Fruit fly (Drosophila melanogaster): Measurements from ENCODE around the gene vvl.

DNA sequence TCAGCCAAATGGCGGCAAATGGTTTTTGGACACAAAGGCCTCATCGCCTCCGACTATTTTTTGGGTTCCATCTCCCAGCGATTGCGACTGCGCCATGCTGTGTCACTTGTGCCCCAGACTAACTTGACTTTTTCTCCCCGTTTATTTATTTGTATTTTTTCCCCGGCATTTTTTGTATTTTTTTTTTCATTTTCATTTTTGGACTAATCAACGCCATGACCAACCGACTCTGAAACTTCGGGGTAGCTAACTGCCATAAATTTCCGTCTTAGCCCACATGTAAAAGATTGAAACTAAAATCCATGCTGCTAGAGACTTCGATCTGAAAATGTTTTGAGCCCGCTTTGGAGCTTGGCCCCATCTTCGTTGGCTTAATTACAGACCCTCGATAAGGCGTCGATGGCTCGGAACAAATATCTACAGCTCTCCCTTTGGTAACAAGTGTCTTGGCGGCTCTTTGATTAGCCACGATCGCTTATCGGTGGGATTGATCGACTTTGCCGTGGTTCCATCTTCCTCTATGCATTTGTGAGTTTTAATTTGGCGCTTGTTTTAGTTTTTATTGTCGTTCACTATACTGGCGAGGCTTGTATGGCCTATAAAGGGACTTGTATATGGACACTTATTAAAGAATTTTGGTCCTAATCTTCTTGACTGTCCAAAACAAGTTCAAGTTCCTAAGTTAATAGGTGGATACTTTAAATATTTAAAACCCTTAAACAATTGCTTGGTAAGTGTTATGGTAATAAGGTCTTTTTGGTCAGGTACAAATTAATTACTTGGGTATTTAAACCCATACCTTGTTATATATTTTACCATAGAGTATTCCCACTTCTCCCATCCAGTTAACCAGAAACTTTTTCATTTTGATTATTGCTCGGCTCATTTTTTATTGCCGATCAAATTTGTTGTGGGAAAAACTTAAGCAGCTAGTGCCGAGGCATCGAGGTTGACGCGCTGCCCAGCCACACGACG is 17.3 kb downstream of the vvl start:
- no peak for TF ChIP-seq CG8478 (optimal IDR thresholded peaks at IDR 0.05)
- TF ChIP-seq CTCF (optimal IDR thresholded peaks at IDR 0.05): no peak

Data from S2 (cell line).